Worm (Caenorhabditis elegans): ENCODE measurements around the gene C34D4.10.

The C34D4.10 gene

ce11 chrIV:7083382-7083784 is 37.8 kb downstream of the C34D4.10 start, which contains the start of gene Y43B11AR.3:
TSS of gene Y43B11AR.3 (minus strand) at chrIV:7083716.
- TF ChIP-seq klf-2 (GFP tag; conservative IDR thresholded peaks at IDR 0.05), result no peak
- no peak for TF ChIP-seq cog-1 (tag; optimal IDR thresholded peaks at IDR 0.05)
- TF ChIP-seq T22C8.4 (GFP tag; IDR thresholded peaks at IDR 0.05), result no peak
- TF ChIP-seq flt-1 (GFP tag; IDR thresholded peaks at IDR 0.05), result peak; percentile 32; the same call in 1 of the 2 replicates
- TF ChIP-seq ztf-29 (GFP tag; IDR thresholded peaks at IDR 0.05), result no peak
- TF ChIP-seq ref-1 (GFP tag; conservative IDR thresholded peaks at IDR 0.05), result no peak
- TF ChIP-seq tab-1 (GFP tag; IDR thresholded peaks at IDR 0.05), result no peak

- no peak for TF ChIP-seq med-1 (GFP tag; optimal IDR thresholded peaks at IDR 0.05; ENCODE audit: insufficient read depth)
- TF ChIP-seq ref-1 (GFP tag; conservative IDR thresholded peaks at IDR 0.05), result no peak
- TF ChIP-seq cog-1 (tag; optimal IDR thresholded peaks at IDR 0.05), result no peak
- TF ChIP-seq klf-2 (GFP tag; conservative IDR thresholded peaks at IDR 0.05), result no peak
- TF ChIP-seq T22C8.4 (GFP tag; IDR thresholded peaks at IDR 0.05), result no peak
- no peak for TF ChIP-seq tab-1 (GFP tag; IDR thresholded peaks at IDR 0.05)
- no peak for TF ChIP-seq flt-1 (GFP tag; IDR thresholded peaks at IDR 0.05)
- no peak for TF ChIP-seq ztf-23 (GFP tag; IDR thresholded peaks at IDR 0.05)
- TF ChIP-seq ztf-29 (GFP tag; IDR thresholded peaks at IDR 0.05), result no peak
Observed at ce11 chrIV:7081214-7081613, 40.0 kb downstream of the C34D4.10 start, which contains the start of gene Y43B11AR.1. TSS of gene Y43B11AR.1 (plus strand) at chrIV:7081514.

ce11 chrIV:7075063-7075462 is 46.1 kb downstream of the C34D4.10 start, which contains the start of gene srg-50:
TSS of gene srg-50 (minus strand) at chrIV:7075163.
- TF ChIP-seq ztf-29 (GFP tag; IDR thresholded peaks at IDR 0.05) (no peak), ztf-23 (GFP tag; IDR thresholded peaks at IDR 0.05) (no peak), ref-1 (GFP tag; conservative IDR thresholded peaks at IDR 0.05) (no peak), cog-1 (tag; optimal IDR thresholded peaks at IDR 0.05) (no peak), klf-2 (GFP tag; conservative IDR thresholded peaks at IDR 0.05) (no peak), med-1 (GFP tag; optimal IDR thresholded peaks at IDR 0.05; ENCODE audit: insufficient read depth) (no peak), flt-1 (GFP tag; IDR thresholded peaks at IDR 0.05) (no peak), tab-1 (GFP tag; IDR thresholded peaks at IDR 0.05) (no peak), T22C8.4 (GFP tag; IDR thresholded peaks at IDR 0.05) (no peak)

- TF ChIP-seq ref-1 (GFP tag; conservative IDR thresholded peaks at IDR 0.05), result no peak
- no peak for TF ChIP-seq med-1 (GFP tag; optimal IDR thresholded peaks at IDR 0.05; ENCODE audit: insufficient read depth)
- no peak for TF ChIP-seq cog-1 (tag; optimal IDR thresholded peaks at IDR 0.05)
- TF ChIP-seq ztf-23 (GFP tag; IDR thresholded peaks at IDR 0.05), result no peak
Observed at ce11 chrIV:7072110-7072509, 49.1 kb downstream of the C34D4.10 start, which contains the start of gene srg-48. TSS of gene srg-48 (plus strand) at chrIV:7072410.
